Worm (Caenorhabditis elegans) whole organism, L3 larva: Measurements from ENCODE around the gene F31D5.7.

ENCODE experiments used
- jun-1 ChIP-seq: fragments of 150-350 bp; optimal IDR thresholded peaks from 2 replicates; lab custom pipeline; 2014; ENCODE audit warnings: missing biosample characterization, missing genetic modification reagents, missing genetic modification characterization
- pqm-1 ChIP-seq: fragments of 150-350 bp; optimal IDR thresholded peaks from 2 replicates; lab custom pipeline; 2017; ENCODE audit warnings: missing biosample characterization, missing genetic modification characterization, inconsistent platforms
- unc-39 ChIP-seq: sonication (generic microtip); optimal IDR thresholded peaks from 4 replicates; lab custom pipeline; 2017; ENCODE audit warnings: missing biosample characterization, missing genetic modification characterization
- unc-62 ChIP-seq: fragments of 150-350 bp; sonication (generic microtip); optimal IDR thresholded peaks from 4 replicates; lab custom pipeline; 2014; ENCODE audit warnings: missing biosample characterization, missing genetic modification reagents, missing genetic modification characterization
- ztf-4 ChIP-seq: fragments of 150-350 bp; optimal IDR thresholded peaks from 2 replicates; lab custom pipeline; 2014; ENCODE audit warnings: missing biosample characterization, missing genetic modification characterization

DNA sequence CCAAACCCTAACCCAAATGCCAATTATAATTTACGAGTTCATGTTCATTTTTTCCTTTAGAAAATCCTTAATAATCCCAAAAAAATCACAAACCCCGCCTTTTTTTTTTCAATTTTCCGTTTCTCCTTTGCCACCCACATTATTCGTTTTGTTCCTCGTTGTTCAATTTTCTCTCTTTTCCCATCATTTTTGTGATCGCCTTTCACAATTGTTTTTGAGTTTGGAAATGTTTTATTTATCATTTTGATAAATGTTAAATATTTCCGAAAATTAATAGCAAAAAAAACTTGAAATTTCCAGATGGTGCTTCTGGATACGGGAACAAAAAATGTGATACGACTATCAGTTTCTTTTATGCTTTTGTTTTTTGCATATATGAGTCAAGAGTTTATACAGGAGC is 4.1 kb downstream of the F31D5.7 start, which contains the start of gene F31D5.2:
- TF ChIP-seq jun-1 (tag; lab: Kevin White, UChicago) (no peak), pqm-1 (tag; lab: Kevin White, UChicago) (no peak), unc-62 (no peak), unc-39 (no peak), ztf-4 (tag; lab: Kevin White, UChicago) (no peak)
